Worm (Caenorhabditis elegans) whole organism, L4 larva: ENCODE data around the gene ani-3.

Source experiments
- ceh-20 ChIP-seq: fragments of 200-800 bp; sonication (Bioruptor generic); IDR thresholded peaks from 2 replicates; pipeline ENCODE4 v1.3.6; 2022; ENCODE audit warnings: missing genetic modification reagents, missing genetic modification characterization, missing compliant biosample characterization
- jun-1 ChIP-seq: fragments of 150-350 bp; optimal IDR thresholded peaks from 2 replicates; lab custom pipeline; 2014; ENCODE audit warnings: missing biosample characterization, missing genetic modification reagents, missing genetic modification characterization
- nhr-77 ChIP-seq: fragments of 150-350 bp; optimal IDR thresholded peaks from 2 replicates; lab custom pipeline; 2014; ENCODE audit warnings: missing biosample characterization, missing genetic modification characterization

ce11 chrV:19752879-19753278, 55.3 kb downstream of the ani-3 start:
- TF ChIP-seq jun-1 (no peak), ceh-20 (GFP tag; lab: Robert Waterston, UW) (no peak), nhr-77 (tag; lab: Kevin White, UChicago) (no peak)
